Worm (Caenorhabditis elegans) whole organism, midembryonic: ENCODE measurements around the gene srr-6.

Source experiments
- T22C8.4 ChIP-seq: fragments of 200-800 bp; sonication (Bioruptor generic); IDR thresholded peaks from 2 replicates; pipeline ENCODE4 v1.3.6; 2022; ENCODE audit warnings: missing genetic modification characterization, missing compliant biosample characterization
- cog-1 ChIP-seq: sonication (generic microtip); optimal IDR thresholded peaks from 2 replicates; lab custom pipeline; 2016; ENCODE audit warnings: missing genetic modification characterization, missing compliant biosample characterization
- flt-1 ChIP-seq: fragments of 200-800 bp; sonication (Bioruptor generic); IDR thresholded peaks from 2 replicates; pipeline ENCODE4 v1.3.6; 2022; ENCODE audit warnings: missing genetic modification characterization, missing compliant biosample characterization
- klf-2 ChIP-seq: fragments of 200-800 bp; sonication (Bioruptor generic); conservative IDR thresholded peaks from 2 replicates; pipeline ENCODE4 v1.3.6; 2022; ENCODE audit warnings: missing genetic modification reagents, missing genetic modification characterization, missing compliant biosample characterization
- med-1 ChIP-seq: sonication (generic microtip); optimal IDR thresholded peaks from 2 replicates; lab custom pipeline; 2017; ENCODE audit warnings: missing genetic modification characterization, mild to moderate bottlenecking, missing compliant biosample characterization, antibody characterized with exemption, missing genetic modification reagents; ENCODE audit not compliant: insufficient read depth
- ztf-23 ChIP-seq: fragments of 200-800 bp; sonication (Bioruptor generic); IDR thresholded peaks from 2 replicates; pipeline ENCODE4 v1.3.6; 2022; ENCODE audit warnings: missing genetic modification reagents, missing genetic modification characterization, missing compliant biosample characterization

ce11 chrV:5046558-5046957 lies 34.0 kb downstream of the srr-6 start:
- TF ChIP-seq T22C8.4 (GFP tag; lab: Robert Waterston, UW) (no peak), ztf-23 (GFP tag; lab: Robert Waterston, UW) (no peak), med-1 (GFP tag; lab: Kevin White, UChicago) (no peak), cog-1 (tag; lab: Kevin White, UChicago) (no peak), flt-1 (GFP tag; lab: Robert Waterston, UW) (no peak), klf-2 (GFP tag; lab: Robert Waterston, UW) (no peak)
